Fruit fly (Drosophila melanogaster): ENCODE measurements around the gene Cpr65Ax1.

DNA sequence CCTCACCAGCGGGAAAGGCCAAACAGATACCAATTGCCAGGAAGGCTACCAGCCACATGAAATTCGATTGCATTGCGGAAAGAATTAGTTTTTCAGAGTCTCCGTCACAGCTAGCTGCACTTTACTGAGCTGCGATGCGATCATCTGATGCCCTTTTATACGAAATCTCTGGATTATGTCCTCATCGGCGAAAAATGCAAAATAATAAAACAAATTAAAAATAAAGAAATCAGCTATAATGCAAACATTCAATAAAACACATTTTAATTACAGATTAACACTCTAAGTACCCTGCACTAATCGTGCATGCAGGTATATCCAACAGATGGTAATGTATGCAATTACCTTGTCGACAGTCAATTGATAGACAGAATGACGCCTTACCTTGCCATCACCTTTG, 15.8 kb downstream of the Cpr65Ax1 start, which contains the start of gene Cpr65Au:
- no peak for TF ChIP-seq pan (optimal IDR thresholded peaks at IDR 0.05)
- no peak for TF ChIP-seq Dll (optimal IDR thresholded peaks at IDR 0.05)
- no peak for TF ChIP-seq EcR (GFP tag; optimal IDR thresholded peaks at IDR 0.05)
- TF ChIP-seq psq (optimal IDR thresholded peaks at IDR 0.05) = no peak
- no peak for TF ChIP-seq usp (GFP tag; optimal IDR thresholded peaks at IDR 0.05)
- TF ChIP-seq CG8478 (optimal IDR thresholded peaks at IDR 0.05) = no peak
